Fruit fly (Drosophila melanogaster) whole organism, embryonic: ENCODE results near the gene CG17376.

Source experiments
- Asciz ChIP-seq: fragments of 200-800 bp; sonication (Bioruptor generic); optimal IDR thresholded peaks from 2 replicates; lab custom pipeline; 2017; ENCODE audit warnings: missing biosample characterization, mild to moderate bottlenecking, missing genetic modification characterization, missing genetic modification reagents
- Bgb ChIP-seq: fragments of 200-800 bp; sonication (Bioruptor generic); IDR thresholded peaks from 2 replicates; pipeline ENCODE4 v1.3.6; 2022; ENCODE audit warnings: missing biosample characterization, missing genetic modification characterization; ENCODE audit not compliant: partially characterized antibody
- C15 ChIP-seq: fragments of 200-800 bp; sonication (Bioruptor generic); IDR thresholded peaks from 3 replicates; pipeline ENCODE4 v1.3.6; 2022; ENCODE audit warnings: missing biosample characterization, missing genetic modification characterization
- CG10209 ChIP-seq: fragments of 200-800 bp; sonication (Bioruptor generic); optimal IDR thresholded peaks from 3 replicates; lab custom pipeline; 2017; ENCODE audit warnings: missing biosample characterization, mild to moderate bottlenecking, missing genetic modification characterization, missing genetic modification reagents
- CG1024 ChIP-seq: fragments of 200-800 bp; sonication (Bioruptor generic); IDR thresholded peaks from 2 replicates; pipeline ENCODE4 v1.3.6; 2022; ENCODE audit warnings: missing biosample characterization, missing genetic modification characterization
- CG10267 ChIP-seq: fragments of 200-800 bp; sonication (Bioruptor generic); optimal IDR thresholded peaks from 2 replicates; lab custom pipeline; 2018; ENCODE audit warnings: missing biosample characterization, mild to moderate bottlenecking, missing genetic modification characterization, moderate library complexity
- CG12071 ChIP-seq: fragments of 200-800 bp; sonication (Bioruptor generic); optimal IDR thresholded peaks from 3 replicates; lab custom pipeline; 2018; ENCODE audit warnings: missing biosample characterization, mild to moderate bottlenecking, missing genetic modification characterization
- CG12659 ChIP-seq: fragments of 200-800 bp; sonication (Bioruptor generic); optimal IDR thresholded peaks from 3 replicates; lab custom pipeline; 2017; ENCODE audit warnings: mild to moderate bottlenecking, missing biosample characterization, missing genetic modification reagents, missing genetic modification characterization
- CG12769 ChIP-seq: fragments of 200-800 bp; sonication (Bioruptor generic); optimal IDR thresholded peaks from 2 replicates; lab custom pipeline; 2019; ENCODE audit warnings: missing biosample characterization, mild to moderate bottlenecking, missing genetic modification characterization, moderate library complexity
- CG12942 ChIP-seq: fragments of 200-800 bp; sonication (Bioruptor generic); optimal IDR thresholded peaks from 3 replicates; lab custom pipeline; 2016; ENCODE audit warnings: missing biosample characterization, missing genetic modification characterization
- CG13775 ChIP-seq: fragments of 200-800 bp; sonication (Bioruptor generic); optimal IDR thresholded peaks from 3 replicates; lab custom pipeline; 2017; ENCODE audit warnings: missing biosample characterization, mild to moderate bottlenecking, missing genetic modification characterization
- CG15269 ChIP-seq: fragments of 200-800 bp; sonication (Bioruptor generic); optimal IDR thresholded peaks from 2 replicates; lab custom pipeline; 2018; ENCODE audit warnings: missing biosample characterization, mild to moderate bottlenecking, missing genetic modification characterization, moderate library complexity
- CG15601 ChIP-seq: fragments of 200-800 bp; sonication (Bioruptor generic); optimal IDR thresholded peaks from 3 replicates; lab custom pipeline; 2019; ENCODE audit warnings: missing biosample characterization, mild to moderate bottlenecking, missing genetic modification characterization, moderate library complexity
- CG18262 ChIP-seq: fragments of 200-800 bp; optimal IDR thresholded peaks from 3 replicates; lab custom pipeline; 2019; ENCODE audit warnings: missing biosample characterization, mild to moderate bottlenecking, missing genetic modification characterization, moderate library complexity
- CG2678 ChIP-seq: fragments of 200-800 bp; sonication (Bioruptor generic); optimal IDR thresholded peaks from 3 replicates; lab custom pipeline; 2019; ENCODE audit warnings: missing biosample characterization, mild to moderate bottlenecking, missing genetic modification characterization, moderate library complexity
- CG30020 ChIP-seq: fragments of 200-800 bp; optimal IDR thresholded peaks from 2 replicates; lab custom pipeline; 2019; ENCODE audit warnings: missing biosample characterization, mild to moderate bottlenecking, missing genetic modification characterization, moderate library complexity
- CG31224 ChIP-seq: fragments of 200-800 bp; sonication (Bioruptor generic); IDR thresholded peaks from 2 replicates; pipeline ENCODE4 v1.3.6; 2022; ENCODE audit warnings: missing biosample characterization, missing genetic modification characterization
- CG34376 ChIP-seq: fragments of 200-800 bp; sonication (Bioruptor generic); optimal IDR thresholded peaks from 2 replicates; lab custom pipeline; 2018; ENCODE audit warnings: missing biosample characterization, mild to moderate bottlenecking, missing genetic modification characterization
- CG4820 ChIP-seq: fragments of 200-800 bp; sonication (Bioruptor generic); optimal IDR thresholded peaks from 3 replicates; lab custom pipeline; 2016; ENCODE audit warnings: missing biosample characterization, missing genetic modification characterization
- CG7556 ChIP-seq: fragments of 200-800 bp; sonication (Bioruptor generic); optimal IDR thresholded peaks from 2 replicates; lab custom pipeline; 2017; ENCODE audit warnings: missing biosample characterization, mild to moderate bottlenecking, missing genetic modification characterization
- CG8290 ChIP-seq, 3 experiments: fragments of 200-800 bp; sonication (Bioruptor generic); optimal IDR thresholded peaks; 2 replicates each; lab custom pipeline; 2016 to 2019; ENCODE audit warnings: missing biosample characterization in 3 of 3, missing genetic modification characterization in 3 of 3, mild to moderate bottlenecking in 2 of 3, moderate library complexity in 1 of 3
- CG8478 ChIP-seq: fragments of >200 bp; optimal IDR thresholded peaks from 2 replicates; lab custom pipeline; 2018
- CHES-1-like ChIP-seq: fragments of 200-800 bp; sonication (Bioruptor generic); optimal IDR thresholded peaks from 2 replicates; lab custom pipeline; 2016; ENCODE audit warnings: missing biosample characterization, missing genetic modification characterization
- Chrac-16 ChIP-seq: fragments of 200-800 bp; sonication (Bioruptor generic); optimal IDR thresholded peaks from 3 replicates; lab custom pipeline; 2016; ENCODE audit warnings: missing biosample characterization, missing genetic modification characterization
- CkIIα-i1 ChIP-seq: fragments of 200-800 bp; sonication (Bioruptor generic); IDR thresholded peaks from 2 replicates; pipeline ENCODE4 v1.3.6; 2022; ENCODE audit warnings: missing biosample characterization, missing genetic modification characterization
- D19A ChIP-seq: fragments of 200-800 bp; optimal IDR thresholded peaks from 3 replicates; lab custom pipeline; 2019; ENCODE audit warnings: missing biosample characterization, mild to moderate bottlenecking, missing genetic modification characterization, moderate library complexity
- Deaf1 ChIP-seq: fragments of 200-800 bp; optimal IDR thresholded peaks from 3 replicates; lab custom pipeline; 2019; ENCODE audit warnings: missing biosample characterization, mild to moderate bottlenecking, missing genetic modification characterization, moderate library complexity
- Drgx ChIP-seq: fragments of 200-800 bp; sonication (Bioruptor generic); IDR thresholded peaks from 2 replicates; pipeline ENCODE4 v1.3.6; 2022; ENCODE audit warnings: missing biosample characterization, missing genetic modification characterization
- HLH3B ChIP-seq: fragments of 200-800 bp; sonication (Bioruptor generic); IDR thresholded peaks from 2 replicates; pipeline ENCODE4 v1.3.6; 2022; ENCODE audit warnings: missing biosample characterization, missing genetic modification characterization
- Hr3 ChIP-seq: fragments of 200-800 bp; sonication (Bioruptor generic); optimal IDR thresholded peaks from 3 replicates; lab custom pipeline; 2016; ENCODE audit warnings: missing biosample characterization, missing genetic modification characterization
- Jarid2 ChIP-seq: fragments of 200-800 bp; sonication (Bioruptor generic); optimal IDR thresholded peaks from 3 replicates; lab custom pipeline; 2017; ENCODE audit warnings: mild to moderate bottlenecking, missing biosample characterization, missing genetic modification reagents, missing genetic modification characterization
- Nf-YA ChIP-seq: fragments of 200-800 bp; sonication (Bioruptor generic); IDR thresholded peaks from 2 replicates; pipeline ENCODE4 v1.3.6; 2022; ENCODE audit warnings: missing biosample characterization, missing genetic modification characterization
- Scr ChIP-seq: fragments of 200-800 bp; sonication (Bioruptor generic); IDR thresholded peaks from 2 replicates; pipeline ENCODE4 v1.3.6; 2022; ENCODE audit warnings: missing biosample characterization, missing genetic modification characterization; ENCODE audit not compliant: partially characterized antibody
- Sox102F ChIP-seq: fragments of 200-800 bp; sonication (Bioruptor generic); optimal IDR thresholded peaks from 2 replicates; lab custom pipeline; 2018; ENCODE audit warnings: missing biosample characterization, mild to moderate bottlenecking, missing genetic modification characterization, moderate library complexity
- aop ChIP-seq: fragments of 200-800 bp; sonication (Bioruptor generic); IDR thresholded peaks from 2 replicates; pipeline ENCODE4 v1.3.6; 2022; ENCODE audit warnings: missing biosample characterization, missing genetic modification characterization
- ara ChIP-seq: fragments of 200-800 bp; sonication (Bioruptor generic); IDR thresholded peaks from 2 replicates; pipeline ENCODE4 v1.3.6; 2022; ENCODE audit warnings: missing biosample characterization, missing genetic modification characterization
- bcd ChIP-seq: fragments of 200-800 bp; sonication (Bioruptor generic); optimal IDR thresholded peaks from 2 replicates; lab custom pipeline; 2017; ENCODE audit warnings: missing biosample characterization, mild to moderate bottlenecking, missing genetic modification characterization
- dati ChIP-seq: fragments of 200-800 bp; sonication (Bioruptor generic); IDR thresholded peaks from 2 replicates; pipeline ENCODE4 v1.3.6; 2022; ENCODE audit warnings: missing biosample characterization, missing genetic modification characterization
- dimm ChIP-seq: fragments of 200-800 bp; sonication (Bioruptor generic); IDR thresholded peaks from 2 replicates; pipeline ENCODE4 v1.3.6; 2022; ENCODE audit warnings: missing biosample characterization, missing genetic modification characterization
- dpn ChIP-seq, 2 experiments: fragments of 200-800 bp; sonication (Bioruptor generic); optimal IDR thresholded peaks; 3 replicates each; lab custom pipeline; 2016; ENCODE audit warnings: missing biosample characterization in 2 of 2, missing genetic modification characterization in 2 of 2
- gcm ChIP-seq: fragments of 200-800 bp; sonication (Bioruptor generic); optimal IDR thresholded peaks from 2 replicates; lab custom pipeline; 2019; ENCODE audit warnings: missing biosample characterization, mild to moderate bottlenecking, missing genetic modification characterization, moderate library complexity
- gt ChIP-seq: fragments of 200-800 bp; sonication (Bioruptor generic); IDR thresholded peaks from 2 replicates; pipeline ENCODE4 v1.3.6; 2022; ENCODE audit warnings: missing biosample characterization, missing genetic modification characterization
- lbe ChIP-seq: fragments of 200-800 bp; sonication (Bioruptor generic); optimal IDR thresholded peaks from 2 replicates; lab custom pipeline; 2016; ENCODE audit warnings: missing biosample characterization, mild to moderate bottlenecking, missing genetic modification characterization
- nau ChIP-seq: fragments of 200-800 bp; sonication (Bioruptor generic); optimal IDR thresholded peaks from 3 replicates; lab custom pipeline; 2017; ENCODE audit warnings: missing biosample characterization, mild to moderate bottlenecking, missing genetic modification characterization, missing genetic modification reagents
- phol ChIP-seq: fragments of 200-800 bp; sonication (Bioruptor generic); optimal IDR thresholded peaks from 3 replicates; lab custom pipeline; 2018; ENCODE audit warnings: missing biosample characterization, mild to moderate bottlenecking, missing genetic modification characterization, moderate library complexity
- pnt ChIP-seq: fragments of 200-800 bp; sonication (Bioruptor generic); optimal IDR thresholded peaks from 3 replicates; lab custom pipeline; 2016; ENCODE audit warnings: missing biosample characterization, missing genetic modification characterization
- sc ChIP-seq, 3 experiments: fragments of >200 bp in 2 of 3; fragments of 200-800 bp in 1 of 3; sonication (Bioruptor generic) in 1 of 3; optimal IDR thresholded peaks; 2 replicates in 2 of 3; 3 replicates in 1 of 3; lab custom pipeline; 2017; ENCODE audit warnings: mild to moderate bottlenecking in 1 of 3, missing biosample characterization in 1 of 3, missing genetic modification characterization in 1 of 3, missing genetic modification reagents in 1 of 3
- ttk ChIP-seq: fragments of 200-800 bp; sonication (Bioruptor generic); IDR thresholded peaks from 2 replicates; pipeline ENCODE4 v2.1.2; 2022; ENCODE audit warnings: missing biosample characterization, missing genetic modification characterization

The CG17376 gene

DNA sequence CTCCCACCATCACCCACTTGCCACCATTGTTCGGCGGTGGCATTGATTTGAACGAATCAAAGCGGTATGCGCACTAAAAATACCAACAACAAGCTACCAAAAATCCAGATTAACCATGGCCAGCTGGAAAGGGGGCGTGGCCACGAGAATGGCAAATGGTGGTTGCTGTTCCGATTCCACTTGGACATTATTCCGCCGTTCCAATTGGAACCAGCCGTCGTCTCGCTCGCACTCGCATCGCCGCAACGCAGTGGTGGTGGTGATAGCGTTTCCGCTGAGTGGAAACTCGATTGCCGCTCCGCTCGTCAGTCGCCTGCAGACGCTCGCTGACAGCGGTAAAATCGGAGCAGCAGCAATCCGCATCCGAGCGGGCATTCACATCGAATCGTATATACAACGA, 20.9 kb upstream of the CG17376 start, which contains the start of gene sens-2 (continued):
- TF ChIP-seq aop (GFP tag; lab: Robert Waterston, UW) (peak; percentile 77; the same call in 1 of the 2 replicates), CG30020 (tag; lab: Kevin White, UChicago) (no peak), CG4820 (GFP tag; lab: Kevin White, UChicago) (no peak), gcm (GFP tag; lab: Kevin White, UChicago) (peak; percentile 17), CG1024 (GFP tag; lab: Robert Waterston, UW) (peak; percentile 47; the same call in 1 of the 2 replicates), lbe (no peak), ttk (GFP tag; lab: Robert Waterston, UW) (no peak), CG2678 (tag; lab: Kevin White, UChicago) (no peak), CG7556 (GFP tag; lab: Kevin White, UChicago) (no peak), dati (GFP tag; lab: Robert Waterston, UW) (no peak), CG8478 (peak; percentile 83), CG8290 (GFP tag; optimal IDR thresholded peaks at IDR 0.05; lab: Kevin White, UChicago) (no peak), CG8290 (tag; optimal IDR thresholded peaks at IDR 0.05; lab: Kevin White, UChicago) (peak in 1 of 2 experiments; percentile 29), Asciz (GFP tag; lab: Kevin White, UChicago) (no peak), CHES-1-like (GFP tag; lab: Kevin White, UChicago) (no peak), phol (peak; percentile 16), Nf-YA (GFP tag; lab: Robert Waterston, UW) (peak; percentile 90), CG12769 (tag; lab: Kevin White, UChicago) (no peak), Jarid2 (GFP tag; lab: Kevin White, UChicago) (peak; percentile 89), dimm (GFP tag; lab: Robert Waterston, UW) (no peak), Scr (GFP tag; lab: Robert Waterston, UW) (peak; percentile 14; the same call in 1 of the 2 replicates), gt (no peak), CG12071 (GFP tag; lab: Kevin White, UChicago) (peak; percentile 54), CG10267 (no peak), CkIIα-i1 (GFP tag; lab: Robert Waterston, UW) (no peak), ara (GFP tag; lab: Robert Waterston, UW) (no peak), C15 (GFP tag; lab: Robert Waterston, UW) (no peak), Deaf1 (tag; lab: Kevin White, UChicago) (peak; percentile 70), sc (optimal IDR thresholded peaks at IDR 0.05; lab: Kevin White, UChicago) (no peak), sc (GFP tag; optimal IDR thresholded peaks at IDR 0.05; lab: Kevin White, UChicago) (no peak), nau (GFP tag; lab: Kevin White, UChicago) (peak; percentile 9)

DNA sequence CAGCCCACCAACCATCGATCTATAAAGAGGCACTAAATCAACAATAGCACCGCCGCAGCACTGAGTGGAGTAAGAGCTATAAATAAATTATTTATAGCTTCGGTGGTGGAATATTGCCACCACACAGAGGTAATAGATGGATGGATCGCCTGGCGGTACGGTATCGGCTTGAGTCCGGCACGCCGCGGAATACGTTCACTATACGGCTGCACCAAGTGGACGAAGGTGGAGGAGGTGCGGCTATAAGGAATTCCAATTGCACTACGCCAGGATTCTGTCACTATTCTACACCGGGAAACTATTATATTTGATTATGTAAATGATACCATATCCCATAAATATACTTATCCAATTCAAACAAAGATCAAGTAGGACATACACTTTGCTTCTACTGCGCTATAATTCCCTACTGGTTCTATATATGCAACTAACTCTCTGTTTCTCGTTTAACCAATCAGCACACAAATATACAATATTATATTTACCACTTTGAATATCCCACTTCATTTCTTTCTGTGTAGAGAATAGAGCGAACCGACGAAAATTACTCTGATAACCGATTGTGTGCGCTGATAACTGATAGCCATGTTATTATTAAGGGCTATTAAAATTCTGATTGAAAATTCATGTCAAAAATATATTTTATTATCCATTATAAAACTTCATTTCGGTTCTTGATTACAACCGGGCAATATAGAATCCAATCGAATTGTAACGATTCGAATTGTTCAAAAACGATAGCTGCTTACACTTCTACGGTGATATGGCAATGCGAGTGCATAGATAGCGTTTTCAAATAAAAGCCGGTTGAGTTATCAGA, 18.7 kb upstream of the CG17376 start:
- TF ChIP-seq bcd (GFP tag; lab: Kevin White, UChicago) (peak; percentile 37), Drgx (GFP tag; lab: Robert Waterston, UW) (no peak), Sox102F (GFP tag; lab: Kevin White, UChicago) (peak; percentile 44), CG18262 (tag; lab: Kevin White, UChicago) (peak; percentile 69), CG13775 (peak; percentile 15), CG31224 (GFP tag; lab: Robert Waterston, UW) (0 out of 2 replicates have a peak, but pooled peaks have one; percentile 25), Hr3 (GFP tag; lab: Kevin White, UChicago) (peak; percentile 1), Deaf1 (tag; lab: Kevin White, UChicago) (no peak), D19A (peak; percentile 47), HLH3B (0 out of 2 replicates have a peak, but pooled peaks have one; percentile 19), Bgb (GFP tag; lab: Robert Waterston, UW) (no peak), CG34376 (GFP tag; lab: Kevin White, UChicago) (peak; percentile 9), CG15601 (tag; lab: Kevin White, UChicago) (peak; percentile 53), CG15269 (peak; percentile 6), pnt (GFP tag; lab: Kevin White, UChicago) (peak; percentile 27), dpn (GFP tag; optimal IDR thresholded peaks at IDR 0.05; lab: Kevin White, UChicago) (peak in 1 of 2 experiments; percentile 10), CG12659 (GFP tag; lab: Kevin White, UChicago) (peak; percentile 15), CG12942 (GFP tag; lab: Kevin White, UChicago) (no peak), CG10209 (peak; percentile 43), Chrac-16 (GFP tag; lab: Kevin White, UChicago) (peak; percentile 14)
